Fruit fly (Drosophila melanogaster): ENCODE data around the gene cal1.

The cal1 gene

dm6 chr3R:17065018-17065784, 22.9 kb upstream of the cal1 start (continued):
- TF ChIP-seq crp (GFP tag; optimal IDR thresholded peaks at IDR 0.05) (peak in 1 of 2 experiments; percentile 54), sc (optimal IDR thresholded peaks at IDR 0.05) (no peak), sc (GFP tag; optimal IDR thresholded peaks at IDR 0.05) (peak; percentile 85), CG12071 (GFP tag; optimal IDR thresholded peaks at IDR 0.05) (peak; percentile 89), Ets65A (GFP tag) (peak; percentile 96), CG30431 (GFP tag; optimal IDR thresholded peaks at IDR 0.05) (peak; percentile 82), CG10209 (GFP tag; optimal IDR thresholded peaks at IDR 0.05) (peak; percentile 93), Gug (GFP tag; IDR thresholded peaks at IDR 0.05) (peak; percentile 76), CG3407 (GFP tag; optimal IDR thresholded peaks at IDR 0.05) (peak; percentile 84), crol (GFP tag; IDR thresholded peaks at IDR 0.05) (peak; percentile 98), Lim3 (GFP tag; IDR thresholded peaks at IDR 0.05) (peak; percentile 35; the same call in 1 of the 2 replicates), CG4707 (GFP tag; optimal IDR thresholded peaks at IDR 0.05) (peak; percentile 72), btn (GFP tag; optimal IDR thresholded peaks at IDR 0.05) (peak; percentile 60), H2.0 (GFP tag; IDR thresholded peaks at IDR 0.05) (peak; percentile 77), CG4404 (GFP tag; IDR thresholded peaks at IDR 0.05) (peak; percentile 66), CG34376 (GFP tag; optimal IDR thresholded peaks at IDR 0.05) (peak; percentile 94), CG16815 (GFP tag; optimal IDR thresholded peaks at IDR 0.05) (peak; percentile 86), CG10543 (GFP tag; optimal IDR thresholded peaks at IDR 0.05) (peak; percentile 97), toy (GFP tag; IDR thresholded peaks at IDR 0.05) (peak; percentile 67; the same call in 1 of the 2 replicates), br (optimal IDR thresholded peaks at IDR 0.05) (no peak), Optix (GFP tag; IDR thresholded peaks at IDR 0.05) (no peak), CG7928 (GFP tag; optimal IDR thresholded peaks at IDR 0.05) (peak; percentile 65), emc (GFP tag; optimal IDR thresholded peaks at IDR 0.05) (peak; percentile 71), sob (GFP tag; IDR thresholded peaks at IDR 0.05) (peak; percentile 83), Hr3 (GFP tag; optimal IDR thresholded peaks at IDR 0.05) (peak; percentile 95), E2f2 (GFP tag; IDR thresholded peaks at IDR 0.05) (peak; percentile 73; the same call in 1 of the 2 replicates), vvl (GFP tag; IDR thresholded peaks at IDR 0.05) (peak; percentile 95), HHEX (GFP tag; optimal IDR thresholded peaks at IDR 0.05) (peak; percentile 89), CG1647 (GFP tag; optimal IDR thresholded peaks at IDR 0.05) (peak; percentile 90), ems (GFP tag; optimal IDR thresholded peaks at IDR 0.05) (peak; percentile 89), chif (GFP tag; optimal IDR thresholded peaks at IDR 0.05) (peak; percentile 92), klu (GFP tag; IDR thresholded peaks at IDR 0.05) (peak; percentile 79), CG11696 (GFP tag; IDR thresholded peaks at IDR 0.05) (peak; percentile 74), CG31365 (tag; optimal IDR thresholded peaks at IDR 0.05) (peak; percentile 75), CG1603 (tag; optimal IDR thresholded peaks at IDR 0.05) (peak; percentile 96), CG6791 (GFP tag; IDR thresholded peaks at IDR 0.05; ENCODE audit: partially characterized antibody) (no peak), Dp (GFP tag; optimal IDR thresholded peaks at IDR 0.05) (no peak), Xbp1 (GFP tag; optimal IDR thresholded peaks at IDR 0.05) (peak; percentile 93), wek (GFP tag; optimal IDR thresholded peaks at IDR 0.05) (peak; percentile 77), gsb-n (tag; optimal IDR thresholded peaks at IDR 0.05) (peak; percentile 90), schlank (tag; optimal IDR thresholded peaks at IDR 0.05) (peak; percentile 81), ato (GFP tag; IDR thresholded peaks at IDR 0.05; ENCODE audit: partially characterized antibody) (no peak), YL-1 (GFP tag; optimal IDR thresholded peaks at IDR 0.05) (peak; percentile 68), cato (GFP tag; optimal IDR thresholded peaks at IDR 0.05; ENCODE audit: borderline replicate concordance) (peak; percentile 67), Fer3 (tag; optimal IDR thresholded peaks at IDR 0.05) (peak; percentile 93), CG6654 (GFP tag; optimal IDR thresholded peaks at IDR 0.05) (peak; percentile 78), CG32772 (GFP tag; IDR thresholded peaks at IDR 0.05) (peak; percentile 84), CG4424 (GFP tag; optimal IDR thresholded peaks at IDR 0.05) (peak; percentile 91), croc (GFP tag; conservative IDR thresholded peaks at IDR 0.05) (peak; percentile 88), bbx (GFP tag; IDR thresholded peaks at IDR 0.05; ENCODE audit: partially characterized antibody) (peak; percentile 45)

All from whole organism, embryonic.